Fruit fly (Drosophila melanogaster) whole organism, larva: ENCODE measurements around the gene Ptp99A.

Experiments used
- noc ChIP-seq: fragments of 200-800 bp; sonication (Bioruptor generic); optimal IDR thresholded peaks from 3 replicates; lab custom pipeline; 2019; ENCODE audit warnings: missing biosample characterization, mild to moderate bottlenecking, missing genetic modification characterization, moderate library complexity

Gene Ptp99A

dm6 chr3R:29377342-29377741 lies at the start of gene Ptp99A:
TSS of gene Ptp99A (plus strand) at chr3R:29377646.
- no peak for TF ChIP-seq noc (tag; lab: Kevin White, UChicago)

- no peak for TF ChIP-seq noc (tag; lab: Kevin White, UChicago)
Observed at dm6 chr3R:29328607-29329006, 48.8 kb upstream of the Ptp99A start.

dm6 chr3R:29353487-29353886 lies 24.0 kb upstream of the Ptp99A start:
- TF ChIP-seq noc (tag; lab: Kevin White, UChicago) = no peak

dm6 chr3R:29362391-29362790 lies 15.1 kb upstream of the Ptp99A start:
- no peak for TF ChIP-seq noc (tag; lab: Kevin White, UChicago)

dm6 chr3R:29369038-29369437 lies 8.4 kb upstream of the Ptp99A start, which contains the start of gene CG45546:
TSS of gene CG45546 (plus strand) at chr3R:29369338.
- no peak for TF ChIP-seq noc (tag; lab: Kevin White, UChicago)

dm6 chr3R:29372497-29373218 lies 4.8 kb upstream of the Ptp99A start:
- no peak for TF ChIP-seq noc (tag; lab: Kevin White, UChicago)

- no peak for TF ChIP-seq noc (tag; lab: Kevin White, UChicago)
Observed at dm6 chr3R:29375397-29376014, 1.9 kb upstream of the Ptp99A start.

- TF ChIP-seq noc (tag; lab: Kevin White, UChicago) = no peak
Observed at dm6 chr3R:29421254-29421653, 43.8 kb downstream of the Ptp99A start.

dm6 chr3R:29450333-29450732 lies 72.9 kb downstream of the Ptp99A start:
- no peak for TF ChIP-seq noc (tag; lab: Kevin White, UChicago)

dm6 chr3R:29457215-29457614 lies 79.8 kb downstream of the Ptp99A start:
- no peak for TF ChIP-seq noc (tag; lab: Kevin White, UChicago)

- no peak for TF ChIP-seq noc (tag; lab: Kevin White, UChicago)
Observed at dm6 chr3R:29457779-29458382, 80.4 kb downstream of the Ptp99A start.

dm6 chr3R:29458689-29459136 lies 81.3 kb downstream of the Ptp99A start:
- no peak for TF ChIP-seq noc (tag; lab: Kevin White, UChicago)

dm6 chr3R:29460225-29460927 lies 82.9 kb downstream of the Ptp99A start:
- no peak for TF ChIP-seq noc (tag; lab: Kevin White, UChicago)

dm6 chr3R:29461069-29461468 lies 83.6 kb downstream of the Ptp99A start:
- TF ChIP-seq noc (tag; lab: Kevin White, UChicago) = no peak

dm6 chr3R:29461846-29462245 lies 84.4 kb downstream of the Ptp99A start:
- TF ChIP-seq noc (tag; lab: Kevin White, UChicago) = no peak

- no peak for TF ChIP-seq noc (tag; lab: Kevin White, UChicago)
Observed at dm6 chr3R:29466759-29467158, 89.3 kb downstream of the Ptp99A start.
